Fruit fly (Drosophila melanogaster) whole organism, wandering third instar larva: Measurements from ENCODE around the gene CG31809.
A peak's percentile ranks its signal among the peaks of the same experiment; 100 is the strongest.

Experiments
- Abd-B ChIP-seq: fragments of >200 bp; optimal IDR thresholded peaks from 2 replicates; lab custom pipeline; 2017; ENCODE audit warnings: missing biosample characterization, missing genetic modification characterization
- CG9705 ChIP-seq: fragments of 200-800 bp; sonication (Bioruptor generic); optimal IDR thresholded peaks from 2 replicates; lab custom pipeline; 2018; ENCODE audit warnings: missing biosample characterization, mild to moderate bottlenecking, missing genetic modification characterization
- CrebA ChIP-seq: fragments of 200-800 bp; sonication (Bioruptor generic); optimal IDR thresholded peaks from 2 replicates; lab custom pipeline; 2016; ENCODE audit warnings: missing biosample characterization, mild to moderate bottlenecking, missing genetic modification characterization, borderline replicate concordance
- Dif ChIP-seq: fragments of 200-275, 200-300 bp; sonication (Bioruptor generic); optimal IDR thresholded peaks from 2 replicates; lab custom pipeline; 2018; ENCODE audit warnings: missing biosample characterization, missing genetic modification characterization; ENCODE audit not compliant: partially characterized antibody
- GATAd ChIP-seq: sonication (Bioruptor generic); optimal IDR thresholded peaks from 2 replicates; lab custom pipeline; 2016; ENCODE audit warnings: missing biosample characterization, missing genetic modification characterization
- HLH106 ChIP-seq: fragments of 200-800 bp; optimal IDR thresholded peaks from 3 replicates; lab custom pipeline; 2019; ENCODE audit warnings: missing biosample characterization, mild to moderate bottlenecking, missing genetic modification characterization, moderate library complexity
- Hnf4 ChIP-seq: fragments of 200-800 bp; sonication (Bioruptor generic); optimal IDR thresholded peaks from 2 replicates; lab custom pipeline; 2016; ENCODE audit warnings: missing biosample characterization, mild to moderate bottlenecking, missing genetic modification characterization
- Hr78 ChIP-seq: fragments of >200 bp; optimal IDR thresholded peaks from 2 replicates; lab custom pipeline; 2017; ENCODE audit warnings: missing biosample characterization, missing genetic modification characterization
- Hr83 ChIP-seq: fragments of 200-300 bp; sonication (Bioruptor generic); optimal IDR thresholded peaks from 2 replicates; lab custom pipeline; 2016; ENCODE audit warnings: missing biosample characterization, mild to moderate bottlenecking, missing genetic modification characterization, moderate library complexity; ENCODE audit not compliant: poor library complexity, severe bottlenecking
- Jra ChIP-seq: sonication (Bioruptor generic); optimal IDR thresholded peaks from 2 replicates; lab custom pipeline; 2016; ENCODE audit warnings: missing biosample characterization, missing genetic modification characterization
- Mio ChIP-seq: sonication (Bioruptor generic); optimal IDR thresholded peaks from 2 replicates; lab custom pipeline; 2016; ENCODE audit warnings: missing biosample characterization, missing genetic modification characterization
- OdsH ChIP-seq: fragments of 200-800 bp; sonication (Bioruptor generic); optimal IDR thresholded peaks from 2 replicates; lab custom pipeline; 2016; ENCODE audit warnings: missing biosample characterization, mild to moderate bottlenecking, missing genetic modification characterization
- Rel ChIP-seq, 2 experiments: fragments of 200-800 bp; sonication (Bioruptor generic) in 1 of 2; optimal IDR thresholded peaks; 2 replicates in 1 of 2; 3 replicates in 1 of 2; lab custom pipeline; 2016 to 2019; ENCODE audit warnings: mild to moderate bottlenecking in 2 of 2, missing biosample characterization in 2 of 2, missing genetic modification characterization in 2 of 2, moderate library complexity in 1 of 2
- Vsx2 ChIP-seq: fragments of 200-300, 225-300 bp; sonication (Bioruptor generic); optimal IDR thresholded peaks from 2 replicates; lab custom pipeline; 2018; ENCODE audit warnings: missing biosample characterization, missing genetic modification characterization; ENCODE audit not compliant: partially characterized antibody
- br ChIP-seq: fragments of 200-800 bp; sonication (Bioruptor generic); optimal IDR thresholded peaks from 2 replicates; lab custom pipeline; 2016; ENCODE audit warnings: missing biosample characterization, missing genetic modification characterization
- brk ChIP-seq: fragments of 200-800 bp; sonication (Bioruptor generic); optimal IDR thresholded peaks from 2 replicates; lab custom pipeline; 2016; ENCODE audit warnings: missing biosample characterization, mild to moderate bottlenecking, missing genetic modification characterization
- dl ChIP-seq, 2 experiments: fragments of 175-275, 200-275 bp in 1 of 2; fragments of 200-275 bp in 1 of 2; sonication (Bioruptor generic); optimal IDR thresholded peaks; lab custom pipeline; 2018; ENCODE audit warnings: mild to moderate bottlenecking in 2 of 2, missing biosample characterization in 2 of 2, missing genetic modification characterization in 2 of 2, moderate library complexity in 2 of 2; ENCODE audit not compliant: partially characterized antibody in 2 of 2, insufficient read depth in 1 of 2
- dmrt93B ChIP-seq: fragments of 200-800 bp; sonication (Bioruptor generic); optimal IDR thresholded peaks from 2 replicates; lab custom pipeline; 2018; ENCODE audit warnings: missing biosample characterization, mild to moderate bottlenecking, missing genetic modification characterization
- dsf ChIP-seq: sonication (Bioruptor generic); optimal IDR thresholded peaks from 2 replicates; lab custom pipeline; 2016; ENCODE audit warnings: missing biosample characterization, missing genetic modification characterization, borderline replicate concordance
- foxo ChIP-seq, 2 experiments: fragments of 200-800 bp; sonication (Bioruptor generic); optimal IDR thresholded peaks; 2 replicates in 1 of 2; 3 replicates in 1 of 2; lab custom pipeline; 2016 to 2017; ENCODE audit warnings: missing biosample characterization in 2 of 2, missing genetic modification characterization in 2 of 2
- fru ChIP-seq: fragments of 200-800 bp; sonication (Bioruptor generic); optimal IDR thresholded peaks from 3 replicates; lab custom pipeline; 2016; ENCODE audit warnings: missing biosample characterization, mild to moderate bottlenecking, missing genetic modification characterization
- h ChIP-seq: fragments of 200-800 bp; sonication (Bioruptor generic); optimal IDR thresholded peaks from 3 replicates; lab custom pipeline; 2016; ENCODE audit warnings: missing biosample characterization, mild to moderate bottlenecking, missing genetic modification characterization
- jim ChIP-seq: fragments of 175-275, 200-325 bp; sonication (Bioruptor generic); optimal IDR thresholded peaks from 2 replicates; lab custom pipeline; 2016; ENCODE audit warnings: missing biosample characterization, mild to moderate bottlenecking, missing genetic modification characterization
- lola ChIP-seq: fragments of >200 bp; optimal IDR thresholded peaks from 2 replicates; lab custom pipeline; 2017; ENCODE audit warnings: missing biosample characterization, missing genetic modification characterization
- pan ChIP-seq: fragments of >200 bp; optimal IDR thresholded peaks from 2 replicates; lab custom pipeline; 2017
- psq ChIP-seq: fragments of 200-800 bp; sonication (Bioruptor generic); optimal IDR thresholded peaks from 3 replicates; lab custom pipeline; 2017; ENCODE audit warnings: missing biosample characterization, mild to moderate bottlenecking, missing genetic modification characterization, moderate library complexity
- rgr ChIP-seq: fragments of 200-800 bp; sonication (Bioruptor generic); optimal IDR thresholded peaks from 3 replicates; lab custom pipeline; 2016; ENCODE audit warnings: missing biosample characterization, mild to moderate bottlenecking, missing genetic modification characterization
- sage ChIP-seq: fragments of 200-800 bp; sonication (Bioruptor generic); optimal IDR thresholded peaks from 2 replicates; lab custom pipeline; 2016; ENCODE audit warnings: missing biosample characterization, mild to moderate bottlenecking, missing genetic modification characterization
- tai ChIP-seq: sonication (Bioruptor generic); optimal IDR thresholded peaks from 2 replicates; lab custom pipeline; 2016; ENCODE audit warnings: missing biosample characterization, missing genetic modification characterization
- usp ChIP-seq: fragments of >200 bp; optimal IDR thresholded peaks from 2 replicates; lab custom pipeline; 2017; ENCODE audit warnings: missing biosample characterization, missing genetic modification characterization
- woc ChIP-seq: sonication (Bioruptor generic); optimal IDR thresholded peaks from 2 replicates; lab custom pipeline; 2016; ENCODE audit warnings: missing biosample characterization, mild to moderate bottlenecking, missing genetic modification characterization

CG31809 gene

dm6 chr2L:16882871-16883849 is 24.6 kb upstream of the CG31809 start:
- no peak for TF ChIP-seq brk (GFP tag; lab: Kevin White, UChicago)
- no peak for TF ChIP-seq sage (GFP tag; lab: Kevin White, UChicago)
- TF ChIP-seq GATAd, result no peak
- TF ChIP-seq dmrt93B (GFP tag; lab: Kevin White, UChicago), result no peak
- no peak for TF ChIP-seq br (GFP tag; lab: Kevin White, UChicago)
- no peak for TF ChIP-seq usp (GFP tag; lab: Kevin White, UChicago)
- TF ChIP-seq OdsH (GFP tag; lab: Kevin White, UChicago), result no peak
- TF ChIP-seq tai (GFP tag; lab: Kevin White, UChicago), result no peak
- no peak for TF ChIP-seq CG9705 (GFP tag; lab: Kevin White, UChicago)
- no peak for TF ChIP-seq Dif (GFP tag; lab: Kevin White, UChicago)
- no peak for TF ChIP-seq jim (GFP tag; lab: Kevin White, UChicago)
- no peak for TF ChIP-seq lola (GFP tag; lab: Kevin White, UChicago)
- no peak for TF ChIP-seq Mio (GFP tag; lab: Kevin White, UChicago)
- TF ChIP-seq Vsx2 (GFP tag; lab: Kevin White, UChicago), result no peak
- TF ChIP-seq dl (GFP tag; optimal IDR thresholded peaks at IDR 0.05; lab: Kevin White, UChicago; ENCODE audit: insufficient read depth in 1 of 2, partially characterized antibody in 2 of 2), result no peak
- no peak for TF ChIP-seq Hr83 (GFP tag; lab: Kevin White, UChicago)

dm6 chr2L:16882372-16882771 is 23.9 kb upstream of the CG31809 start:
- no peak for TF ChIP-seq psq
- no peak for TF ChIP-seq Dif (GFP tag; lab: Kevin White, UChicago)
- no peak for TF ChIP-seq jim (GFP tag; lab: Kevin White, UChicago)
- no peak for TF ChIP-seq Mio (GFP tag; lab: Kevin White, UChicago)
- no peak for TF ChIP-seq woc (GFP tag; lab: Kevin White, UChicago)
- no peak for TF ChIP-seq Jra (GFP tag; lab: Kevin White, UChicago)
- no peak for TF ChIP-seq CG9705 (GFP tag; lab: Kevin White, UChicago)
- TF ChIP-seq Hr78 (GFP tag; lab: Kevin White, UChicago), result no peak
- TF ChIP-seq foxo (GFP tag; optimal IDR thresholded peaks at IDR 0.05; lab: Kevin White, UChicago), result no peak
- no peak for TF ChIP-seq h (GFP tag; lab: Kevin White, UChicago)
- TF ChIP-seq CrebA (GFP tag; lab: Kevin White, UChicago), result no peak
- no peak for TF ChIP-seq dmrt93B (GFP tag; lab: Kevin White, UChicago)
- TF ChIP-seq GATAd, result no peak
- no peak for TF ChIP-seq Abd-B (GFP tag; lab: Kevin White, UChicago)
- no peak for TF ChIP-seq dl (GFP tag; optimal IDR thresholded peaks at IDR 0.05; lab: Kevin White, UChicago; ENCODE audit: insufficient read depth in 1 of 2, partially characterized antibody in 2 of 2)
- TF ChIP-seq Hr83 (GFP tag; lab: Kevin White, UChicago), result no peak
- TF ChIP-seq rgr (GFP tag; lab: Kevin White, UChicago), result no peak
- TF ChIP-seq HLH106 (tag; lab: Kevin White, UChicago), result no peak
- TF ChIP-seq Hnf4 (GFP tag; lab: Kevin White, UChicago), result no peak

dm6 chr2L:16880930-16881329 is 22.4 kb upstream of the CG31809 start:
- peak; percentile 48 for TF ChIP-seq rgr (GFP tag; lab: Kevin White, UChicago)
- TF ChIP-seq foxo (GFP tag; optimal IDR thresholded peaks at IDR 0.05; lab: Kevin White, UChicago), result peak in 1 of 2 experiments; percentile 8
- TF ChIP-seq psq, result no peak
- TF ChIP-seq Dif (GFP tag; lab: Kevin White, UChicago), result peak; percentile 83
- peak; percentile 14 for TF ChIP-seq Vsx2 (GFP tag; lab: Kevin White, UChicago)
- TF ChIP-seq br (GFP tag; lab: Kevin White, UChicago), result peak; percentile 4
- TF ChIP-seq woc (GFP tag; lab: Kevin White, UChicago), result peak; percentile 29
- TF ChIP-seq pan (lab: Kevin White, UChicago), result no peak
- TF ChIP-seq Abd-B (GFP tag; lab: Kevin White, UChicago), result no peak
- no peak for TF ChIP-seq dsf (GFP tag; lab: Kevin White, UChicago)
- TF ChIP-seq Hr83 (GFP tag; lab: Kevin White, UChicago), result peak; percentile 52
- TF ChIP-seq dl (GFP tag; optimal IDR thresholded peaks at IDR 0.05; lab: Kevin White, UChicago; ENCODE audit: insufficient read depth in 1 of 2, partially characterized antibody in 2 of 2), result peak; percentile 62 to 74
- TF ChIP-seq Rel (GFP tag; optimal IDR thresholded peaks at IDR 0.05; lab: Kevin White, UChicago), result no peak
- TF ChIP-seq Rel (tag; optimal IDR thresholded peaks at IDR 0.05; lab: Kevin White, UChicago), result peak; percentile 29
- TF ChIP-seq fru (GFP tag; lab: Kevin White, UChicago), result no peak
- peak; percentile 13 for TF ChIP-seq h (GFP tag; lab: Kevin White, UChicago)
